Fruit fly (Drosophila melanogaster) S2 (cell line): ENCODE results near the gene Mpv17.

ENCODE experiments used
- CG8478 ChIP-seq: fragments of >200 bp; optimal IDR thresholded peaks from 2 replicates; lab custom pipeline; 2018
- CTCF ChIP-seq, 2 experiments: fragments of >200 bp; optimal IDR thresholded peaks; 2 replicates each; lab custom pipeline; 2018

DNA sequence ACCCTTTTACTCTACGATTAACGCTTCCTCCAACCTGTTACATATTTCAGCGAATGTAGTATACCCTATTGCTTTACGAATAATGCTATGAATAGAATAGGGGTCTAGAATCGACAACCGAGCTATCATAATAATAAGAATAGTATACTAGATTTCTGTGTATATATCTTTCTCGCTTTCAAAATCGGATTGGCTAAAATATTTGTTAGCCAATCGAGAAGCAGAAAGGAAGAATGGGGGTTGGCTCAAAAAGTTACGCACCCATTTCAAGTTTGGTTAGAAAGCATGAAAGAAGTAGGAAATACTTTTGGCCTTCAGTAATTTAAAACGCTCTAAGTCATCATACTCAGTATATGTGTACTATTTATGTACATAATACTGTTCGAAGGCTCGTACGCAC, 33.2 kb downstream of the Mpv17 start:
- no peak for TF ChIP-seq CTCF (optimal IDR thresholded peaks at IDR 0.05; lab: Kevin White, UChicago)
- TF ChIP-seq CG8478: no peak
